Fruit fly (Drosophila melanogaster): ENCODE results near the gene shv.
A peak's percentile ranks its signal among the peaks of the same experiment; 100 is the strongest.
"Not testable (repeated sequence)": the region's sequence is repeated elsewhere in the genome, so short reads cannot be mapped to it uniquely, and the experiment has no call there.

The shv gene

DNA sequence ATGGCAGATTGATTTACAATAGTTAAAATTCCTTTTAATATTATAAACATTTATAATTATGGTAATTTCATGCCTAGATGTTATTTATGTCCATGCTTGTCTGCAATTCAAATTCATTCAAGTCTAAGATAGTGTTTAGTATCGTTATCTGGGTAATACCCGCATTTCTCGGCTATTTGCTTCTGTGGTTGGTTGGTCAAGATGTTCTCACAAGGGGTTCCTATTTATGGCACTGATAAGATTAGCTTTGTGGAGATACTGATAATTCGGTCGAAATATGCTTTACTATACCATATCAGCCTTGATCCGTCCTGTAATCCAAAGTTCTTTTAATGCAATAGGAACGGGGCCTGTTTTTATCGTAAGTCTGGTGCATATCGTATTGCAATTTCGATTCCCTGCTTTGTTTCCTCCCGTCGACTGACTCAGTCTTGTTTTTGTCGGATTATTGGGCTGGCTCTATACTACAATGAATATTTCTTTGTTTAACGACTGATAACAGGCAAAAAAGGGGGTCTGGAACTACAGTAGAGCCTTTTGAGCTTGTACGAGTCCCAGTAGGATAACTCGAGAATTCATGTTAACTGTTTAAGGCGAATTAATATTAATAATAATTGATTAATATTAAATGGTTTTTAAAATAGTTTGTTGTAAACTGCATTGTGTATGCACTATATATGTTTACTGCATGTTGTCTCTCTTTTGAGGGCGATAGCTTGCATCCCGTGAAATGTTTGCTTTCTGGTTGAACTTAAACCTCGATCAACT, 1.0 kb upstream of the shv start (continued):
- TF ChIP-seq CG11762 (GFP tag; optimal IDR thresholded peaks at IDR 0.05; ENCODE audit: insufficient read depth), result peak; percentile 18

- not testable (repeated sequence) for TF ChIP-seq CG15336 (GFP tag; IDR thresholded peaks at IDR 0.05); CG32006 (GFP tag; optimal IDR thresholded peaks at IDR 0.05); CG6792 (GFP tag; optimal IDR thresholded peaks at IDR 0.05)
Measured at dm6 chr2L:455274-455673, 2.4 kb downstream of the shv start, which contains the start of gene CG4133. Gene CG4133, plus strand, starts transcription at chr2L:455531.

DNA sequence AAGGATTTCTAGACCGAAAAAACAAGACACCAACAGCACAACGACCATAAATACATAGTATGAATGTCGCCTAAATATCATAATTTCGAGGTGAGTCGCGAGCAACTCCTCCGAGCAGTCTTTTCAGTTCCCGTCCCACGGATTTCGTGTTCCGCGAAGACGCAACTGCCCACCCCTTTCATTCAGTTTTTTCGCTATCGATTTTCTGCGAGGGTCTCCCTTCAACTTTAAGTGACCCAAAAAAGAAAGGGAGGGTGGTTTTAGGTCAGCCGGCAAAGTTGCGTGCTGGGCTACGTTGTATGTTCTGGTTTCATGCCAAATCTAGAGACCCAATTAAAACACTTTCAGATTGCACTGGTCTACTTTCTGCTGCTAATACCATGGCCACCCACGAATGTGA, 2.8 kb downstream of the shv start:
- no peak for TF ChIP-seq topi (GFP tag; optimal IDR thresholded peaks at IDR 0.05)
- TF ChIP-seq Hr38 (GFP tag; optimal IDR thresholded peaks at IDR 0.05), result no peak
- TF ChIP-seq Gug (GFP tag; IDR thresholded peaks at IDR 0.05), result no peak
- no peak for TF ChIP-seq OdsH (GFP tag; optimal IDR thresholded peaks at IDR 0.05)
- TF ChIP-seq Blimp-1 (GFP tag; optimal IDR thresholded peaks at IDR 0.05), result no peak
- no peak for TF ChIP-seq CG15336 (GFP tag; IDR thresholded peaks at IDR 0.05)
- TF ChIP-seq CG31627 (GFP tag; optimal IDR thresholded peaks at IDR 0.05), result no peak
- TF ChIP-seq Lpt (GFP tag; optimal IDR thresholded peaks at IDR 0.05), result no peak
- no peak for TF ChIP-seq CG8632 (GFP tag; optimal IDR thresholded peaks at IDR 0.05)
- no peak for TF ChIP-seq CG6792 (GFP tag; optimal IDR thresholded peaks at IDR 0.05)
- no peak for TF ChIP-seq vri (GFP tag; optimal IDR thresholded peaks at IDR 0.05)
- TF ChIP-seq CG3032 (tag; optimal IDR thresholded peaks at IDR 0.05), result no peak
- TF ChIP-seq fd59A (GFP tag; optimal IDR thresholded peaks at IDR 0.05), result no peak
- no peak for TF ChIP-seq net (GFP tag; optimal IDR thresholded peaks at IDR 0.05)

DNA sequence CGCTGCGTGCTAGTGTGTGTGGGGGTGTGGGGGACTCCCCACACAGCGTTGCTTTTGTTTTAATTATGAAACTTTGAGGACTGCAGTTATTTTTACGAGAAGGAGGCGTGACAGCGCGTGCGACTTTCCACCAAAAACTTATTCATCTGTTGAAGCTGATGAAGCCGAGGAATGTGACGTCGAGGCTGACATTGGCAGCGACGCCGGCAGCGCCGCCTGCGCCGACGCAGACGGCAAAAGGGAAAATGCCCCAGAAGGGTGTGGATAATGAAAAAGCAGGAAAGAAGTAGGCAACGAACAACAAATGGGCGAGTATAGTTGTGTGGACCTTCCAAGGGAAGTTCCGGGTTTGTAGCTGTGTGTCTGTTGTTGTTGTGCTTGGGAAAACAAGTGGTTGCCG, 14.8 kb downstream of the shv start:
- no peak for TF ChIP-seq lz (GFP tag; optimal IDR thresholded peaks at IDR 0.05)
- TF ChIP-seq Ets96B (tag; optimal IDR thresholded peaks at IDR 0.05), result no peak
- no peak for TF ChIP-seq dac (GFP tag; optimal IDR thresholded peaks at IDR 0.05)
- no peak for TF ChIP-seq fkh (GFP tag; optimal IDR thresholded peaks at IDR 0.05)
- TF ChIP-seq Hr4 (GFP tag; optimal IDR thresholded peaks at IDR 0.05), result no peak
- TF ChIP-seq CG6808 (GFP tag; optimal IDR thresholded peaks at IDR 0.05), result no peak
- TF ChIP-seq CG6792 (GFP tag; optimal IDR thresholded peaks at IDR 0.05), result no peak
- no peak for TF ChIP-seq salr (GFP tag; optimal IDR thresholded peaks at IDR 0.05)
- no peak for TF ChIP-seq CG8632 (GFP tag; optimal IDR thresholded peaks at IDR 0.05)
- TF ChIP-seq CG16779 (tag; optimal IDR thresholded peaks at IDR 0.05), result no peak
- no peak for TF ChIP-seq CG34406 (GFP tag; optimal IDR thresholded peaks at IDR 0.05)

dm6 chr2L:468745-469358, 15.9 kb downstream of the shv start:
- no peak for TF ChIP-seq Hr38 (GFP tag; optimal IDR thresholded peaks at IDR 0.05)
- peak; percentile 65 for TF ChIP-seq Lpt (GFP tag; optimal IDR thresholded peaks at IDR 0.05)
- peak; percentile 87 for TF ChIP-seq CG32006 (GFP tag; optimal IDR thresholded peaks at IDR 0.05)
- TF ChIP-seq dac (GFP tag; optimal IDR thresholded peaks at IDR 0.05), result peak; percentile 75
- TF ChIP-seq CG15336 (GFP tag; IDR thresholded peaks at IDR 0.05), result peak; percentile 84
- peak; percentile 88 for TF ChIP-seq CG6276 (GFP tag; optimal IDR thresholded peaks at IDR 0.05)
- peak; percentile 19 for TF ChIP-seq Smox (GFP tag; optimal IDR thresholded peaks at IDR 0.05)
- peak; percentile 56 for TF ChIP-seq CG3919 (GFP tag; optimal IDR thresholded peaks at IDR 0.05)
- no peak for TF ChIP-seq CG11902 (GFP tag; optimal IDR thresholded peaks at IDR 0.05)
- TF ChIP-seq Hr39 (GFP tag; optimal IDR thresholded peaks at IDR 0.05), result peak; percentile 21
- peak in 1 of 2 experiments; percentile 69 for TF ChIP-seq salr (GFP tag; optimal IDR thresholded peaks at IDR 0.05)
- TF ChIP-seq CG16779 (tag; optimal IDR thresholded peaks at IDR 0.05), result peak; percentile 63
- peak; percentile 61 for TF ChIP-seq OdsH (GFP tag; optimal IDR thresholded peaks at IDR 0.05)
- peak; percentile 65 for TF ChIP-seq Ets96B (tag; optimal IDR thresholded peaks at IDR 0.05)
- peak; percentile 38 for TF ChIP-seq CG10631 (GFP tag; optimal IDR thresholded peaks at IDR 0.05)
- TF ChIP-seq eg (GFP tag; IDR thresholded peaks at IDR 0.05), result peak; percentile 84
- peak; percentile 55 for TF ChIP-seq pdm3 (GFP tag; optimal IDR thresholded peaks at IDR 0.05)
- no peak for TF ChIP-seq fd59A (GFP tag; optimal IDR thresholded peaks at IDR 0.05)
- TF ChIP-seq CG34406 (GFP tag; optimal IDR thresholded peaks at IDR 0.05), result peak; percentile 19
- no peak for TF ChIP-seq CG6854 (GFP tag; optimal IDR thresholded peaks at IDR 0.05)
- no peak for TF ChIP-seq ss (GFP tag; optimal IDR thresholded peaks at IDR 0.05)
- TF ChIP-seq CG6808 (GFP tag; optimal IDR thresholded peaks at IDR 0.05), result peak; percentile 45
- TF ChIP-seq Hr4 (GFP tag; optimal IDR thresholded peaks at IDR 0.05), result peak; percentile 88
- TF ChIP-seq CG7368 (GFP tag; optimal IDR thresholded peaks at IDR 0.05), result peak; percentile 47
- TF ChIP-seq achi (GFP tag; optimal IDR thresholded peaks at IDR 0.05), result peak; percentile 43
- peak; percentile 13 for TF ChIP-seq CG10669 (GFP tag; optimal IDR thresholded peaks at IDR 0.05)
- peak; percentile 31 for TF ChIP-seq CG1621 (tag; optimal IDR thresholded peaks at IDR 0.05)
- peak; percentile 80 for TF ChIP-seq vri (GFP tag; optimal IDR thresholded peaks at IDR 0.05)

All from whole organism, prepupa.